Fruit fly (Drosophila melanogaster) whole organism, embryonic: Measurements from ENCODE around the gene Papss.

Source experiments
- CG12219 ChIP-seq: fragments of 200-800 bp; sonication (Bioruptor generic); optimal IDR thresholded peaks from 3 replicates; lab custom pipeline; 2018; ENCODE audit warnings: missing biosample characterization, mild to moderate bottlenecking, missing genetic modification characterization
- CG13894 ChIP-seq: fragments of 200-800 bp; sonication (Bioruptor generic); optimal IDR thresholded peaks from 3 replicates; lab custom pipeline; 2018; ENCODE audit warnings: missing biosample characterization, mild to moderate bottlenecking, missing genetic modification characterization, moderate library complexity
- CG4707 ChIP-seq: fragments of 200-800 bp; sonication (Bioruptor generic); optimal IDR thresholded peaks from 2 replicates; lab custom pipeline; 2018; ENCODE audit warnings: missing biosample characterization, mild to moderate bottlenecking, missing genetic modification characterization, moderate library complexity
- CG6854 ChIP-seq: fragments of 200-800 bp; sonication (Bioruptor generic); optimal IDR thresholded peaks from 3 replicates; lab custom pipeline; 2017; ENCODE audit warnings: missing biosample characterization, mild to moderate bottlenecking, missing genetic modification characterization
- Doc2 ChIP-seq: fragments of 200-800 bp; sonication (Bioruptor generic); IDR thresholded peaks from 2 replicates; pipeline ENCODE4 v1.3.6; 2022; ENCODE audit warnings: missing biosample characterization, missing genetic modification characterization
- Hr51 ChIP-seq, 2 experiments: fragments of 200-800 bp; sonication (Bioruptor generic); optimal IDR thresholded peaks; 2 replicates in 1 of 2; 3 replicates in 1 of 2; lab custom pipeline; 2016 to 2018; ENCODE audit warnings: missing biosample characterization in 2 of 2, missing genetic modification characterization in 2 of 2, mild to moderate bottlenecking in 1 of 2, moderate library complexity in 1 of 2
- Hr78 ChIP-seq, 2 experiments: fragments of 200-800 bp in 1 of 2; fragments of >200 bp in 1 of 2; sonication (Bioruptor generic) in 1 of 2; optimal IDR thresholded peaks; 2 replicates each; lab custom pipeline; 2017 to 2019; ENCODE audit warnings: missing biosample characterization in 2 of 2, missing genetic modification characterization in 2 of 2, mild to moderate bottlenecking in 1 of 2, moderate library complexity in 1 of 2
- her ChIP-seq: fragments of 200-800 bp; sonication (Bioruptor generic); optimal IDR thresholded peaks from 2 replicates; lab custom pipeline; 2016; ENCODE audit warnings: missing biosample characterization, missing genetic modification characterization
- slou ChIP-seq: fragments of 200-800 bp; sonication (Bioruptor generic); optimal IDR thresholded peaks from 3 replicates; lab custom pipeline; 2016; ENCODE audit warnings: missing biosample characterization, missing genetic modification characterization
- so ChIP-seq: fragments of 200-800 bp; sonication (Bioruptor generic); IDR thresholded peaks from 3 replicates; pipeline ENCODE4 v1.3.6; 2022; ENCODE audit warnings: missing biosample characterization, missing genetic modification characterization
- tll ChIP-seq, 2 experiments: fragments of 200-800 bp in 1 of 2; fragments of >200 bp in 1 of 2; sonication (Bioruptor generic) in 1 of 2; optimal IDR thresholded peaks; 2 replicates each; lab custom pipeline; 2017 to 2019; ENCODE audit warnings: missing biosample characterization in 2 of 2, missing genetic modification characterization in 2 of 2, mild to moderate bottlenecking in 1 of 2, moderate library complexity in 1 of 2
- z ChIP-seq: fragments of 200-800 bp; sonication (Bioruptor generic); IDR thresholded peaks from 3 replicates; pipeline ENCODE4 v1.3.6; 2022; ENCODE audit warnings: missing biosample characterization, missing genetic modification characterization

DNA sequence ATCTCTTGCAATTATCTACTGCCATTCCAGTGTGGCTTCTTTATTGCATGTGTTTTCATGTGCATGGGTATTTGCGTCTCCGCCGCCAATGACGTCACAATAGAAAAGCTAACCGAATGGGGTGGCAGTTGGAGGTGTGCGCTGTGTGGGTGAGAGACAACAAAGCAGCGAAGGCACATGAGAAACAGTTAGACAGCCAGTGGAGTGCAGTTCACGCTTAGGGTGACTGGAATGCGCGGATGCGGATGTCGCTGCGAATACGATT, 26.5 kb downstream of the Papss start:
- no peak for TF ChIP-seq tll (GFP tag; optimal IDR thresholded peaks at IDR 0.05; lab: Kevin White, UChicago)
- no peak for TF ChIP-seq z (GFP tag; lab: Robert Waterston, UW)
- TF ChIP-seq CG4707 (GFP tag; lab: Kevin White, UChicago), result no peak
- no peak for TF ChIP-seq so
- TF ChIP-seq Hr51 (GFP tag; optimal IDR thresholded peaks at IDR 0.05; lab: Kevin White, UChicago), result no peak
- TF ChIP-seq slou (GFP tag; lab: Kevin White, UChicago), result no peak
- TF ChIP-seq her (GFP tag; lab: Kevin White, UChicago), result no peak
- TF ChIP-seq Hr78 (GFP tag; optimal IDR thresholded peaks at IDR 0.05; lab: Kevin White, UChicago), result no peak
- TF ChIP-seq Doc2, result no peak
- TF ChIP-seq CG13894, result no peak
- no peak for TF ChIP-seq CG12219 (GFP tag; lab: Kevin White, UChicago)
- no peak for TF ChIP-seq CG6854 (GFP tag; lab: Kevin White, UChicago)
